Fruit fly (Drosophila melanogaster) whole organism, embryonic: ENCODE results near the gene CG5326.
A peak's percentile ranks its signal among the peaks of the same experiment; 100 is the strongest.

Source experiments
- Atf6 ChIP-seq: fragments of 200-800 bp; sonication (Bioruptor generic); IDR thresholded peaks from 2 replicates; pipeline ENCODE4 v1.3.6; 2022; ENCODE audit warnings: missing biosample characterization, missing genetic modification characterization
- CG10209 ChIP-seq: fragments of 200-800 bp; sonication (Bioruptor generic); optimal IDR thresholded peaks from 3 replicates; lab custom pipeline; 2017; ENCODE audit warnings: missing biosample characterization, mild to moderate bottlenecking, missing genetic modification characterization, missing genetic modification reagents
- CG12155 ChIP-seq: fragments of 200-800 bp; sonication (Bioruptor generic); optimal IDR thresholded peaks from 3 replicates; lab custom pipeline; 2016; ENCODE audit warnings: missing biosample characterization, missing genetic modification characterization
- CG12391 ChIP-seq: fragments of 200-800 bp; sonication (Bioruptor generic); optimal IDR thresholded peaks from 3 replicates; lab custom pipeline; 2018; ENCODE audit warnings: missing biosample characterization, mild to moderate bottlenecking, missing genetic modification characterization, moderate library complexity
- CG13123 ChIP-seq: fragments of 200-800 bp; sonication (Bioruptor generic); optimal IDR thresholded peaks from 2 replicates; lab custom pipeline; 2016; ENCODE audit warnings: missing biosample characterization, missing genetic modification characterization
- CG13775 ChIP-seq: fragments of 200-800 bp; sonication (Bioruptor generic); optimal IDR thresholded peaks from 3 replicates; lab custom pipeline; 2017; ENCODE audit warnings: missing biosample characterization, mild to moderate bottlenecking, missing genetic modification characterization
- CG15269 ChIP-seq: fragments of 200-800 bp; sonication (Bioruptor generic); optimal IDR thresholded peaks from 2 replicates; lab custom pipeline; 2018; ENCODE audit warnings: missing biosample characterization, mild to moderate bottlenecking, missing genetic modification characterization, moderate library complexity
- CG17361 ChIP-seq: fragments of 200-800 bp; sonication (Bioruptor generic); IDR thresholded peaks from 3 replicates; pipeline ENCODE4 v1.3.6; 2022; ENCODE audit warnings: missing biosample characterization, missing genetic modification characterization
- CG17612 ChIP-seq: fragments of 200-800 bp; sonication (Bioruptor generic); IDR thresholded peaks from 2 replicates; pipeline ENCODE4 v1.3.6; 2022; ENCODE audit warnings: missing biosample characterization, missing genetic modification characterization
- CG17802 ChIP-seq: fragments of 200-800 bp; sonication (Bioruptor generic); optimal IDR thresholded peaks from 2 replicates; lab custom pipeline; 2018; ENCODE audit warnings: missing biosample characterization, mild to moderate bottlenecking, missing genetic modification characterization, moderate library complexity
- CG17912 ChIP-seq: fragments of 200-800 bp; sonication (Bioruptor generic); optimal IDR thresholded peaks from 2 replicates; lab custom pipeline; 2018; ENCODE audit warnings: missing biosample characterization, mild to moderate bottlenecking, missing genetic modification characterization
- CG30403 ChIP-seq: fragments of 200-800 bp; sonication (Bioruptor generic); optimal IDR thresholded peaks from 3 replicates; lab custom pipeline; 2016; ENCODE audit warnings: missing biosample characterization, missing genetic modification characterization
- CG4707 ChIP-seq: fragments of 200-800 bp; sonication (Bioruptor generic); optimal IDR thresholded peaks from 2 replicates; lab custom pipeline; 2018; ENCODE audit warnings: missing biosample characterization, mild to moderate bottlenecking, missing genetic modification characterization, moderate library complexity
- CG6689 ChIP-seq: fragments of 200-800 bp; sonication (Bioruptor generic); IDR thresholded peaks from 2 replicates; pipeline ENCODE4 v1.3.6; 2022; ENCODE audit warnings: missing biosample characterization, missing genetic modification characterization
- CG8765 ChIP-seq: fragments of 200-800 bp; sonication (Bioruptor generic); IDR thresholded peaks from 2 replicates; pipeline ENCODE4 v1.3.6; 2022; ENCODE audit warnings: missing biosample characterization, missing genetic modification characterization
- CG9215 ChIP-seq: fragments of 200-800 bp; sonication (Bioruptor generic); IDR thresholded peaks from 2 replicates; pipeline ENCODE4 v1.3.6; 2022; ENCODE audit warnings: missing biosample characterization, missing genetic modification characterization
- CG9437 ChIP-seq: fragments of 200-800 bp; sonication (Bioruptor generic); optimal IDR thresholded peaks from 2 replicates; lab custom pipeline; 2018; ENCODE audit warnings: missing biosample characterization, mild to moderate bottlenecking, missing genetic modification characterization
- CG9817 ChIP-seq: fragments of 200-800 bp; sonication (Bioruptor generic); optimal IDR thresholded peaks from 2 replicates; lab custom pipeline; 2018; ENCODE audit warnings: missing biosample characterization, mild to moderate bottlenecking, missing genetic modification characterization, moderate library complexity
- Dek ChIP-seq: fragments of 200-800 bp; sonication (Bioruptor generic); optimal IDR thresholded peaks from 3 replicates; lab custom pipeline; 2019; ENCODE audit warnings: missing biosample characterization, mild to moderate bottlenecking, missing genetic modification characterization, moderate library complexity
- Drgx ChIP-seq: fragments of 200-800 bp; sonication (Bioruptor generic); IDR thresholded peaks from 2 replicates; pipeline ENCODE4 v1.3.6; 2022; ENCODE audit warnings: missing biosample characterization, missing genetic modification characterization
- E2f1 ChIP-seq: fragments of 200-800 bp; sonication (Bioruptor generic); IDR thresholded peaks from 2 replicates; pipeline ENCODE4 v1.3.6; 2022; ENCODE audit warnings: missing biosample characterization, missing genetic modification characterization
- HHEX ChIP-seq: fragments of 200-800 bp; sonication (Bioruptor generic); optimal IDR thresholded peaks from 3 replicates; lab custom pipeline; 2017; ENCODE audit warnings: missing biosample characterization, mild to moderate bottlenecking, missing genetic modification characterization, missing genetic modification reagents
- Hmx ChIP-seq: fragments of 200-800 bp; sonication (Bioruptor generic); optimal IDR thresholded peaks from 2 replicates; lab custom pipeline; 2016; ENCODE audit warnings: missing biosample characterization, missing genetic modification characterization
- Hsf ChIP-seq: fragments of 200-800 bp; sonication (Bioruptor generic); optimal IDR thresholded peaks from 3 replicates; lab custom pipeline; 2016; ENCODE audit warnings: missing biosample characterization, missing genetic modification characterization
- Optix ChIP-seq: fragments of 200-800 bp; sonication (Bioruptor generic); IDR thresholded peaks from 3 replicates; pipeline ENCODE4 v1.3.6; 2022; ENCODE audit warnings: missing biosample characterization, missing genetic modification characterization
- Pdp1 ChIP-seq, 2 experiments: fragments of 200-800 bp; sonication (Bioruptor generic); optimal IDR thresholded peaks; 3 replicates each; lab custom pipeline; 2016; ENCODE audit warnings: missing biosample characterization in 2 of 2, missing genetic modification characterization in 2 of 2, mild to moderate bottlenecking in 1 of 2, moderate library complexity in 1 of 2
- Ptx1 ChIP-seq: fragments of 200-800 bp; sonication (Bioruptor generic); IDR thresholded peaks from 2 replicates; pipeline ENCODE4 v1.3.6; 2022; ENCODE audit warnings: missing biosample characterization, missing genetic modification characterization
- Sox100B ChIP-seq: fragments of 200-800 bp; sonication (Bioruptor generic); optimal IDR thresholded peaks from 3 replicates; lab custom pipeline; 2018; ENCODE audit warnings: missing biosample characterization, mild to moderate bottlenecking, missing genetic modification characterization
- Sox102F ChIP-seq: fragments of 200-800 bp; sonication (Bioruptor generic); optimal IDR thresholded peaks from 2 replicates; lab custom pipeline; 2018; ENCODE audit warnings: missing biosample characterization, mild to moderate bottlenecking, missing genetic modification characterization, moderate library complexity
- Ssrp ChIP-seq: fragments of 200-800 bp; sonication (Bioruptor generic); optimal IDR thresholded peaks from 2 replicates; lab custom pipeline; 2018; ENCODE audit warnings: missing biosample characterization, mild to moderate bottlenecking, missing genetic modification characterization, moderate library complexity
- Xbp1 ChIP-seq: fragments of 200-800 bp; sonication (Bioruptor generic); optimal IDR thresholded peaks from 3 replicates; lab custom pipeline; 2016; ENCODE audit warnings: missing biosample characterization, mild to moderate bottlenecking, missing genetic modification characterization
- Xrp1 ChIP-seq: fragments of 200-800 bp; sonication (Bioruptor generic); IDR thresholded peaks from 2 replicates; pipeline ENCODE4 v1.3.6; 2022; ENCODE audit warnings: missing biosample characterization, missing genetic modification characterization
- abd-A ChIP-seq: fragments of 200-800 bp; sonication (Bioruptor generic); optimal IDR thresholded peaks from 3 replicates; lab custom pipeline; 2019; ENCODE audit warnings: missing biosample characterization, mild to moderate bottlenecking, missing genetic modification characterization, moderate library complexity
- ase ChIP-seq: fragments of 200-800 bp; sonication (Bioruptor generic); IDR thresholded peaks from 3 replicates; pipeline ENCODE4 v1.3.6; 2022; ENCODE audit warnings: missing biosample characterization, missing genetic modification characterization
- az2 ChIP-seq: fragments of 200-800 bp; sonication (Bioruptor generic); optimal IDR thresholded peaks from 3 replicates; lab custom pipeline; 2016; ENCODE audit warnings: missing biosample characterization, missing genetic modification characterization
- ci ChIP-seq: fragments of 200-800 bp; sonication (Bioruptor generic); IDR thresholded peaks from 3 replicates; pipeline ENCODE4 v1.3.6; 2022; ENCODE audit warnings: missing biosample characterization, missing genetic modification characterization
- grau ChIP-seq: fragments of 200-800 bp; optimal IDR thresholded peaks from 3 replicates; lab custom pipeline; 2019; ENCODE audit warnings: missing biosample characterization, mild to moderate bottlenecking, missing genetic modification characterization, moderate library complexity
- hkb ChIP-seq, 2 experiments: fragments of 200-800 bp in 1 of 2; fragments of >200 bp in 1 of 2; sonication (Bioruptor generic) in 1 of 2; IDR thresholded peaks in 1 of 2; optimal IDR thresholded peaks in 1 of 2; 2 replicates each; pipeline versions ENCODE4 v1.3.6 to Lab custom; 2017 to 2022; ENCODE audit warnings: missing biosample characterization in 1 of 2, missing genetic modification characterization in 1 of 2
- nom ChIP-seq: fragments of 200-800 bp; sonication (Bioruptor generic); optimal IDR thresholded peaks from 2 replicates; lab custom pipeline; 2017; ENCODE audit warnings: missing biosample characterization, missing genetic modification characterization, mild to moderate bottlenecking, moderate library complexity, missing genetic modification reagents
- pan ChIP-seq, 4 experiments: fragments of >200 bp in 3 of 4; fragments of 200-800 bp in 1 of 4; sonication (Bioruptor generic) in 1 of 4; optimal IDR thresholded peaks in 3 of 4; IDR thresholded peaks in 1 of 4; 2 replicates each; pipeline versions ENCODE4 v1.3.6 to Lab custom; 2017 to 2022; ENCODE audit warnings: missing biosample characterization in 2 of 4, missing genetic modification characterization in 2 of 4, mixed read lengths in 1 of 4
- pho ChIP-seq: fragments of 200-800 bp; sonication (Bioruptor generic); optimal IDR thresholded peaks from 2 replicates; lab custom pipeline; 2016; ENCODE audit warnings: missing biosample characterization, missing genetic modification characterization
- sim ChIP-seq: fragments of 200-800 bp; sonication (Bioruptor generic); IDR thresholded peaks from 2 replicates; pipeline ENCODE4 v1.3.6; 2022; ENCODE audit warnings: missing biosample characterization, missing genetic modification characterization
- slou ChIP-seq: fragments of 200-800 bp; sonication (Bioruptor generic); optimal IDR thresholded peaks from 3 replicates; lab custom pipeline; 2016; ENCODE audit warnings: missing biosample characterization, missing genetic modification characterization
- sqz ChIP-seq: fragments of 200-800 bp; sonication (Bioruptor generic); optimal IDR thresholded peaks from 3 replicates; lab custom pipeline; 2018; ENCODE audit warnings: missing biosample characterization, mild to moderate bottlenecking, missing genetic modification characterization
- tin ChIP-seq: fragments of 200-800 bp; sonication (Bioruptor generic); optimal IDR thresholded peaks from 3 replicates; lab custom pipeline; 2016; ENCODE audit warnings: missing biosample characterization, missing genetic modification characterization
- tup ChIP-seq: fragments of 200-800 bp; sonication (Bioruptor generic); optimal IDR thresholded peaks from 2 replicates; lab custom pipeline; 2016; ENCODE audit warnings: missing biosample characterization, mild to moderate bottlenecking, missing genetic modification characterization, moderate library complexity
- zfh1 ChIP-seq: fragments of 200-800 bp; sonication (Bioruptor generic); IDR thresholded peaks from 3 replicates; pipeline ENCODE4 v1.3.6; 2022; ENCODE audit warnings: missing biosample characterization, missing genetic modification characterization

CG5326 gene

dm6 chr3R:22536504-22537423 is 3.0 kb downstream of the CG5326 start (continued):
- TF ChIP-seq Sox102F (GFP tag; lab: Kevin White, UChicago), result peak; percentile 67
- TF ChIP-seq ase (GFP tag; lab: Robert Waterston, UW), result peak; percentile 54; the same call in 1 of the 3 replicates
- peak; percentile 19 for TF ChIP-seq CG9817
- peak; percentile 28 for TF ChIP-seq CG10209 (GFP tag; lab: Kevin White, UChicago)
- 0 out of 2 replicates have a peak, but pooled peaks have one; percentile 30 for TF ChIP-seq E2f1 (GFP tag; lab: Robert Waterston, UW)
- TF ChIP-seq Xrp1 (GFP tag; lab: Robert Waterston, UW), result peak; percentile 46; the same call in 1 of the 2 replicates
- TF ChIP-seq Hmx, result no peak
- peak; percentile 22 for TF ChIP-seq HHEX
- no peak for TF ChIP-seq slou (GFP tag; lab: Kevin White, UChicago)
- TF ChIP-seq CG12155 (GFP tag; lab: Kevin White, UChicago), result peak; percentile 5
- TF ChIP-seq Hsf (GFP tag; lab: Kevin White, UChicago), result peak; percentile 10
- no peak for TF ChIP-seq CG17912
- TF ChIP-seq nom, result peak; percentile 31
- peak; percentile 39; the same call in 1 of the 3 replicates for TF ChIP-seq zfh1 (GFP tag; lab: Robert Waterston, UW)
- no peak for TF ChIP-seq CG8765 (GFP tag; lab: Robert Waterston, UW)
- peak; percentile 5 for TF ChIP-seq Sox100B (GFP tag; lab: Kevin White, UChicago)
- TF ChIP-seq CG6689 (GFP tag; lab: Robert Waterston, UW), result peak; percentile 67
- TF ChIP-seq CG17802 (tag; lab: Kevin White, UChicago), result no peak
- peak; percentile 44 for TF ChIP-seq Xbp1
- TF ChIP-seq CG9215 (GFP tag; lab: Robert Waterston, UW), result no peak
- peak; percentile 29 for TF ChIP-seq az2 (GFP tag; lab: Kevin White, UChicago)
- no peak for TF ChIP-seq pho (GFP tag; lab: Kevin White, UChicago)
- TF ChIP-seq pan (optimal IDR thresholded peaks at IDR 0.05; lab: Kevin White, UChicago), result no peak
- peak in 1 of 2 experiments; percentile 70 for TF ChIP-seq pan (GFP tag; optimal IDR thresholded peaks at IDR 0.05 in 1 of 2, IDR thresholded peaks at IDR 0.05 in 1 of 2)
- peak; percentile 66 for TF ChIP-seq Ptx1 (GFP tag; lab: Robert Waterston, UW)
- peak; percentile 54 for TF ChIP-seq CG30403 (GFP tag; lab: Kevin White, UChicago)
- TF ChIP-seq CG4707, result no peak
- TF ChIP-seq Atf6, result peak; percentile 32; the same call in 1 of the 2 replicates
- TF ChIP-seq Optix, result no peak
- TF ChIP-seq grau (tag; lab: Kevin White, UChicago), result peak; percentile 54
- TF ChIP-seq CG17361 (GFP tag; lab: Robert Waterston, UW), result 0 out of 3 replicates have a peak, but pooled peaks have one; percentile 49
- TF ChIP-seq hkb (optimal IDR thresholded peaks at IDR 0.05; lab: Kevin White, UChicago), result no peak
- peak; percentile 77; the same call in 1 of the 2 replicates for TF ChIP-seq hkb (GFP tag; IDR thresholded peaks at IDR 0.05; lab: Robert Waterston, UW)
- peak; percentile 62; the same call in 1 of the 3 replicates for TF ChIP-seq ci (GFP tag; lab: Robert Waterston, UW)
- no peak for TF ChIP-seq tup (GFP tag; lab: Kevin White, UChicago)
- TF ChIP-seq CG12391 (tag; lab: Kevin White, UChicago), result peak; percentile 55
- peak; percentile 17 for TF ChIP-seq abd-A (tag; lab: Kevin White, UChicago)
- TF ChIP-seq sqz, result peak; percentile 10
- peak; percentile 23 for TF ChIP-seq Ssrp (tag; lab: Kevin White, UChicago)
- peak; percentile 9 for TF ChIP-seq Dek
- TF ChIP-seq Pdp1 (GFP tag; optimal IDR thresholded peaks at IDR 0.05; lab: Kevin White, UChicago), result peak in 1 of 2 experiments; percentile 1
- TF ChIP-seq CG15269, result peak; percentile 79
- no peak for TF ChIP-seq sim (GFP tag; lab: Robert Waterston, UW)
- no peak for TF ChIP-seq CG17612 (GFP tag; lab: Robert Waterston, UW)
- peak; percentile 40 for TF ChIP-seq CG13775 (GFP tag; lab: Kevin White, UChicago)
- 0 out of 2 replicates have a peak, but pooled peaks have one; percentile 13 for TF ChIP-seq Drgx (GFP tag; lab: Robert Waterston, UW)
- peak; percentile 1 for TF ChIP-seq tin (GFP tag; lab: Kevin White, UChicago)
- peak; percentile 11 for TF ChIP-seq CG9437 (GFP tag; lab: Kevin White, UChicago)
- TF ChIP-seq CG13123 (GFP tag; lab: Kevin White, UChicago), result no peak
